Fruit fly (Drosophila melanogaster): ENCODE results near the gene dac.

- no peak for TF ChIP-seq CG8159 (tag; optimal IDR thresholded peaks at IDR 0.05)
- no peak for TF ChIP-seq D1 (tag; optimal IDR thresholded peaks at IDR 0.05)
- no peak for TF ChIP-seq CG32121 (GFP tag; IDR thresholded peaks at IDR 0.05)
- no peak for TF ChIP-seq EcR (GFP tag; optimal IDR thresholded peaks at IDR 0.05)
- no peak for TF ChIP-seq CG13204 (GFP tag; optimal IDR thresholded peaks at IDR 0.05)
- 0 out of 2 replicates have a peak, but pooled peaks have one; percentile 29 for TF ChIP-seq CG12605 (GFP tag; IDR thresholded peaks at IDR 0.05)
These were observed 38.8 kb downstream of the dac start, which contains the start of gene Idgf2 for dm6 chr2L:16446975-16447509.

Measured in whole organism, pupa.